Worm (Caenorhabditis elegans) whole organism, L4/young adult: ENCODE data around the gene R07B7.2.

Experiments
- W03F9.2 ChIP-seq: fragments of 150-350 bp; optimal IDR thresholded peaks from 2 replicates; lab custom pipeline; 2014; ENCODE audit warnings: missing biosample characterization, missing genetic modification characterization
- him-1 ChIP-seq: sonication (generic microtip); optimal IDR thresholded peaks from 2 replicates; lab custom pipeline; 2016; ENCODE audit warnings: missing genotype, missing genetic modification reagents, missing genetic modification characterization, missing compliant biosample characterization

DNA sequence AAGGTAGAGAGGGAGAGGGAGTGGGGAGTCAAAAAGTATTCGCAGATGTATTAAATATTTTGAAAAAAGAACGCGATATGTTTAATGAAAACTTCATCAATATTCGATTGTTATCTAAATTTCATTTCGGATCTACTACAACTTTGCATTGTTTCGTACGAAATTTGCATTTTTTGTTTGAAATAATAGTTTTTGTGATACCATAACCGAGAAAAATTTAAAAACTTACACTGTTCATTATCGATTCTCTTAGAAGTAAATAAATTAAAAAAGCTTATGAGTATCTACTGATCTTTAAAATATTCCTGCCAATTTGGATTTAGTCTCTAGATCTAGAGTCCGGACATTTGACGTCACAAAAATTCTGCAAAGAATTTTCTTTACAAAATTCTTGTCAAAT, 20.7 kb upstream of the R07B7.2 start, which contains the start of gene R07B7.9:
- TF ChIP-seq him-1 (tag; lab: Kevin White, UChicago) (no peak), W03F9.2 (tag; lab: Kevin White, UChicago) (no peak)
